Worm (Caenorhabditis elegans): ENCODE results near the gene C03B1.1.

- TF ChIP-seq him-1 (tag; optimal IDR thresholded peaks at IDR 0.05) (no peak), dao-5 (tag; optimal IDR thresholded peaks at IDR 0.05) (no peak), W03F9.2 (tag; optimal IDR thresholded peaks at IDR 0.05) (no peak)
Observed at ce11 chrX:6408713-6409112, 34.2 kb downstream of the C03B1.1 start.
